Worm (Caenorhabditis elegans): ENCODE data around the gene F09E10.1.

ce11 chrX:1497581-1497980 lies 5.0 kb upstream of the F09E10.1 start, which contains the start of gene F09E10.6:
- TF ChIP-seq unc-39 (tag; optimal IDR thresholded peaks at IDR 0.05) (no peak), nhr-76 (tag; optimal IDR thresholded peaks at IDR 0.05) (no peak), aly-2 (tag; optimal IDR thresholded peaks at IDR 0.05) (no peak), nhr-23 (tag; optimal IDR thresholded peaks at IDR 0.05) (no peak), ceh-82 (tag; optimal IDR thresholded peaks at IDR 0.05) (no peak), mdl-1 (tag; optimal IDR thresholded peaks at IDR 0.05) (no peak), ztf-11 (tag; optimal IDR thresholded peaks at IDR 0.05) (no peak), snpc-4 (tag; optimal IDR thresholded peaks at IDR 0.05) (no peak), daf-12 (tag; optimal IDR thresholded peaks at IDR 0.05) (no peak), nhr-28 (tag; optimal IDR thresholded peaks at IDR 0.05) (no peak), fkh-10 (GFP tag; optimal IDR thresholded peaks at IDR 0.05) (no peak)

All from whole organism, L3 larva.